Fruit fly (Drosophila melanogaster): ENCODE data around the gene tzn.

- TF ChIP-seq Pif1B (GFP tag; optimal IDR thresholded peaks at IDR 0.05): no peak
- TF ChIP-seq CG4496 (GFP tag; IDR thresholded peaks at IDR 0.05): no peak
- TF ChIP-seq CG9948 (tag; optimal IDR thresholded peaks at IDR 0.05): no peak
- TF ChIP-seq fd96Ca (GFP tag; IDR thresholded peaks at IDR 0.05): no peak
- TF ChIP-seq CG8301 (tag; optimal IDR thresholded peaks at IDR 0.05): no peak
- TF ChIP-seq CG8159 (tag; optimal IDR thresholded peaks at IDR 0.05): no peak
Measured at dm6 chr3L:20750391-20750790, 48.1 kb upstream of the tzn start.
